Fruit fly (Drosophila melanogaster) whole organism, embryonic: ENCODE data around the gene CG13247.
A peak's percentile ranks its signal among the peaks of the same experiment; 100 is the strongest.

Experiments
- Awh ChIP-seq: fragments of 200-800 bp; sonication (Bioruptor generic); IDR thresholded peaks from 2 replicates; pipeline ENCODE4, ENCODE4 v1.3.6; 2022; ENCODE audit warnings: missing biosample characterization, missing genetic modification characterization
- BtbVII ChIP-seq: fragments of 200-800 bp; sonication (Bioruptor generic); optimal IDR thresholded peaks from 3 replicates; lab custom pipeline; 2017; ENCODE audit warnings: missing biosample characterization, mild to moderate bottlenecking, missing genetic modification characterization
- CG10147 ChIP-seq: fragments of 200-800 bp; sonication (Bioruptor generic); optimal IDR thresholded peaks from 2 replicates; lab custom pipeline; 2019; ENCODE audit warnings: missing biosample characterization, mild to moderate bottlenecking, missing genetic modification characterization, moderate library complexity
- CG10267 ChIP-seq: fragments of 200-800 bp; sonication (Bioruptor generic); optimal IDR thresholded peaks from 2 replicates; lab custom pipeline; 2018; ENCODE audit warnings: missing biosample characterization, mild to moderate bottlenecking, missing genetic modification characterization, moderate library complexity
- CG10321 ChIP-seq: fragments of 200-800 bp; sonication (Bioruptor generic); IDR thresholded peaks from 2 replicates; pipeline ENCODE4 v1.3.6; 2022; ENCODE audit warnings: missing biosample characterization, missing genetic modification characterization
- CG10654 ChIP-seq: fragments of 200-800 bp; sonication (Bioruptor generic); optimal IDR thresholded peaks from 2 replicates; lab custom pipeline; 2016; ENCODE audit warnings: missing biosample characterization, missing genetic modification characterization
- CG11723 ChIP-seq: fragments of 200-800 bp; sonication (Bioruptor generic); optimal IDR thresholded peaks from 2 replicates; lab custom pipeline; 2017; ENCODE audit warnings: missing biosample characterization, mild to moderate bottlenecking, missing genetic modification characterization
- CG12104 ChIP-seq: fragments of 200-800 bp; sonication (Bioruptor generic); optimal IDR thresholded peaks from 3 replicates; lab custom pipeline; 2016; ENCODE audit warnings: missing biosample characterization, missing genetic modification characterization
- CG12219 ChIP-seq: fragments of 200-800 bp; sonication (Bioruptor generic); optimal IDR thresholded peaks from 3 replicates; lab custom pipeline; 2018; ENCODE audit warnings: missing biosample characterization, mild to moderate bottlenecking, missing genetic modification characterization
- CG13624 ChIP-seq: fragments of 200-800 bp; sonication (Bioruptor generic); optimal IDR thresholded peaks from 2 replicates; lab custom pipeline; 2016; ENCODE audit warnings: missing biosample characterization, missing genetic modification characterization
- CG13894 ChIP-seq: fragments of 200-800 bp; sonication (Bioruptor generic); optimal IDR thresholded peaks from 3 replicates; lab custom pipeline; 2018; ENCODE audit warnings: missing biosample characterization, mild to moderate bottlenecking, missing genetic modification characterization, moderate library complexity
- CG14667 ChIP-seq: fragments of 200-800 bp; sonication (Bioruptor generic); IDR thresholded peaks from 2 replicates; pipeline ENCODE4 v1.3.6; 2022; ENCODE audit warnings: missing biosample characterization, missing genetic modification characterization
- CG14710 ChIP-seq: fragments of 200-800 bp; sonication (Bioruptor generic); optimal IDR thresholded peaks from 3 replicates; lab custom pipeline; 2019; ENCODE audit warnings: missing biosample characterization, mild to moderate bottlenecking, missing genetic modification characterization, moderate library complexity
- CG15601 ChIP-seq: fragments of 200-800 bp; sonication (Bioruptor generic); optimal IDR thresholded peaks from 3 replicates; lab custom pipeline; 2019; ENCODE audit warnings: missing biosample characterization, mild to moderate bottlenecking, missing genetic modification characterization, moderate library complexity
- CG16779 ChIP-seq: fragments of 200-800 bp; sonication (Bioruptor generic); IDR thresholded peaks from 2 replicates; pipeline ENCODE4 v1.3.6; 2022; ENCODE audit warnings: missing biosample characterization, missing genetic modification characterization
- CG17186 ChIP-seq: fragments of 200-800 bp; sonication (Bioruptor generic); optimal IDR thresholded peaks from 3 replicates; lab custom pipeline; 2017; ENCODE audit warnings: missing biosample characterization, missing genetic modification reagents, missing genetic modification characterization
- CG17328 ChIP-seq: fragments of 200-800 bp; sonication (Bioruptor generic); IDR thresholded peaks from 2 replicates; pipeline ENCODE4 v1.3.6; 2022; ENCODE audit warnings: missing biosample characterization, missing genetic modification characterization
- CG18599 ChIP-seq: fragments of 200-800 bp; sonication (Bioruptor generic); optimal IDR thresholded peaks from 3 replicates; lab custom pipeline; 2017; ENCODE audit warnings: missing biosample characterization, missing genetic modification characterization, mild to moderate bottlenecking, moderate library complexity, missing genetic modification reagents
- CG2712 ChIP-seq: fragments of 200-800 bp; optimal IDR thresholded peaks from 3 replicates; lab custom pipeline; 2019; ENCODE audit warnings: missing biosample characterization, mild to moderate bottlenecking, missing genetic modification characterization, moderate library complexity
- CG2889 ChIP-seq: fragments of 200-800 bp; sonication (Bioruptor generic); IDR thresholded peaks from 3 replicates; pipeline ENCODE4 v1.3.6; 2022; ENCODE audit warnings: missing biosample characterization, missing genetic modification characterization
- CG31388 ChIP-seq: fragments of 200-800 bp; sonication (Bioruptor generic); optimal IDR thresholded peaks from 2 replicates; lab custom pipeline; 2016; ENCODE audit warnings: missing biosample characterization, missing genetic modification characterization
- CG34376 ChIP-seq: fragments of 200-800 bp; sonication (Bioruptor generic); optimal IDR thresholded peaks from 2 replicates; lab custom pipeline; 2018; ENCODE audit warnings: missing biosample characterization, mild to moderate bottlenecking, missing genetic modification characterization
- CG4854 ChIP-seq: fragments of 200-800 bp; sonication (Bioruptor generic); optimal IDR thresholded peaks from 2 replicates; lab custom pipeline; 2016; ENCODE audit warnings: missing biosample characterization, missing genetic modification characterization, inconsistent platforms
- CG7357 ChIP-seq: fragments of 200-800 bp; sonication (Bioruptor generic); IDR thresholded peaks from 3 replicates; pipeline ENCODE4 v1.3.6; 2022; ENCODE audit warnings: missing biosample characterization, missing genetic modification characterization
- CG7963 ChIP-seq: fragments of 200-800 bp; sonication (Bioruptor generic); IDR thresholded peaks from 3 replicates; pipeline ENCODE4 v1.3.6; 2022; ENCODE audit warnings: missing biosample characterization, missing genetic modification characterization; ENCODE audit not compliant: partially characterized antibody
- CrebB ChIP-seq: fragments of 200-800 bp; sonication (Bioruptor generic); optimal IDR thresholded peaks from 3 replicates; lab custom pipeline; 2018; ENCODE audit warnings: missing biosample characterization, mild to moderate bottlenecking, missing genetic modification characterization
- Deaf1 ChIP-seq: fragments of 200-800 bp; optimal IDR thresholded peaks from 3 replicates; lab custom pipeline; 2019; ENCODE audit warnings: missing biosample characterization, mild to moderate bottlenecking, missing genetic modification characterization, moderate library complexity
- Dek ChIP-seq: fragments of 200-800 bp; sonication (Bioruptor generic); optimal IDR thresholded peaks from 3 replicates; lab custom pipeline; 2019; ENCODE audit warnings: missing biosample characterization, mild to moderate bottlenecking, missing genetic modification characterization, moderate library complexity
- Dip2 ChIP-seq: fragments of 200-800 bp; sonication (Bioruptor generic); IDR thresholded peaks from 2 replicates; pipeline ENCODE4 v1.3.6; 2022; ENCODE audit warnings: missing biosample characterization, missing genetic modification characterization
- E2f2 ChIP-seq: fragments of 200-800 bp; sonication (Bioruptor generic); IDR thresholded peaks from 2 replicates; pipeline ENCODE4 v1.3.6; 2022; ENCODE audit warnings: missing biosample characterization, missing genetic modification characterization
- ERR ChIP-seq: fragments of 200-800 bp; sonication (Bioruptor generic); optimal IDR thresholded peaks from 2 replicates; lab custom pipeline; 2016; ENCODE audit warnings: missing biosample characterization, missing genetic modification characterization
- Gug ChIP-seq: fragments of 200-800 bp; sonication (Bioruptor generic); IDR thresholded peaks from 4 replicates; pipeline ENCODE4 v1.3.6; 2022; ENCODE audit warnings: missing biosample characterization, missing genetic modification characterization
- Hr78 ChIP-seq, 2 experiments: fragments of 200-800 bp in 1 of 2; fragments of >200 bp in 1 of 2; sonication (Bioruptor generic) in 1 of 2; optimal IDR thresholded peaks; 2 replicates each; lab custom pipeline; 2017 to 2019; ENCODE audit warnings: missing biosample characterization in 2 of 2, missing genetic modification characterization in 2 of 2, mild to moderate bottlenecking in 1 of 2, moderate library complexity in 1 of 2
- Mad ChIP-seq: fragments of 200-800 bp; sonication (Bioruptor generic); optimal IDR thresholded peaks from 2 replicates; lab custom pipeline; 2016; ENCODE audit warnings: missing biosample characterization, missing genetic modification characterization
- Nf-YB ChIP-seq: fragments of 200-800 bp; sonication (Bioruptor generic); optimal IDR thresholded peaks from 3 replicates; lab custom pipeline; 2019; ENCODE audit warnings: missing biosample characterization, mild to moderate bottlenecking, missing genetic modification characterization, moderate library complexity
- dysf ChIP-seq: fragments of 200-800 bp; sonication (Bioruptor generic); IDR thresholded peaks from 3 replicates; pipeline ENCODE4 v1.3.6; 2022; ENCODE audit warnings: missing biosample characterization, missing genetic modification characterization
- fd102C ChIP-seq: fragments of 200-800 bp; sonication (Bioruptor generic); optimal IDR thresholded peaks from 2 replicates; lab custom pipeline; 2018; ENCODE audit warnings: missing biosample characterization, mild to moderate bottlenecking, missing genetic modification characterization, moderate library complexity
- inv ChIP-seq: fragments of 200-800 bp; sonication (Bioruptor generic); IDR thresholded peaks from 2 replicates; pipeline ENCODE4 v1.3.6; 2022; ENCODE audit warnings: missing biosample characterization, missing genetic modification characterization; ENCODE audit not compliant: partially characterized antibody
- lilli ChIP-seq: fragments of 200-800 bp; sonication (Bioruptor generic); optimal IDR thresholded peaks from 3 replicates; lab custom pipeline; 2016; ENCODE audit warnings: missing biosample characterization, missing genetic modification characterization
- luna ChIP-seq: fragments of 200-800 bp; sonication (Bioruptor generic); optimal IDR thresholded peaks from 2 replicates; lab custom pipeline; 2016; ENCODE audit warnings: missing biosample characterization, missing genetic modification characterization
- mirr ChIP-seq: fragments of 200-800 bp; sonication (Bioruptor generic); optimal IDR thresholded peaks from 3 replicates; lab custom pipeline; 2018; ENCODE audit warnings: missing biosample characterization, mild to moderate bottlenecking, missing genetic modification characterization
- rib ChIP-seq: fragments of 200-800 bp; sonication (Bioruptor generic); IDR thresholded peaks from 2 replicates; pipeline ENCODE4 v1.3.6; 2022; ENCODE audit warnings: missing biosample characterization, missing genetic modification characterization
- schlank ChIP-seq: fragments of 200-800 bp; sonication (Bioruptor generic); optimal IDR thresholded peaks from 2 replicates; lab custom pipeline; 2018; ENCODE audit warnings: missing biosample characterization, mild to moderate bottlenecking, missing genetic modification characterization
- sd ChIP-seq: fragments of 200-800 bp; sonication (Bioruptor generic); optimal IDR thresholded peaks from 3 replicates; lab custom pipeline; 2018; ENCODE audit warnings: missing biosample characterization, mild to moderate bottlenecking, missing genetic modification characterization, moderate library complexity
- ttk ChIP-seq: fragments of 200-800 bp; sonication (Bioruptor generic); IDR thresholded peaks from 2 replicates; pipeline ENCODE4 v2.1.2; 2022; ENCODE audit warnings: missing biosample characterization, missing genetic modification characterization
- twi ChIP-seq: fragments of 200-800 bp; optimal IDR thresholded peaks from 2 replicates; lab custom pipeline; 2019; ENCODE audit warnings: missing biosample characterization, mild to moderate bottlenecking, missing genetic modification characterization, moderate library complexity
- wdn ChIP-seq: fragments of 200-800 bp; sonication (Bioruptor generic); IDR thresholded peaks from 2 replicates; pipeline ENCODE4 v1.3.6; 2022; ENCODE audit warnings: missing biosample characterization, missing genetic modification characterization
- wek ChIP-seq: fragments of 200-800 bp; sonication (Bioruptor generic); optimal IDR thresholded peaks from 3 replicates; lab custom pipeline; 2018; ENCODE audit warnings: missing biosample characterization, mild to moderate bottlenecking, missing genetic modification characterization, moderate library complexity
- zen2 ChIP-seq: fragments of 200-800 bp; sonication (Bioruptor generic); IDR thresholded peaks from 3 replicates; pipeline ENCODE4 v1.3.6; 2022; ENCODE audit warnings: missing biosample characterization, missing genetic modification characterization; ENCODE audit not compliant: partially characterized antibody

CG13247 gene

DNA sequence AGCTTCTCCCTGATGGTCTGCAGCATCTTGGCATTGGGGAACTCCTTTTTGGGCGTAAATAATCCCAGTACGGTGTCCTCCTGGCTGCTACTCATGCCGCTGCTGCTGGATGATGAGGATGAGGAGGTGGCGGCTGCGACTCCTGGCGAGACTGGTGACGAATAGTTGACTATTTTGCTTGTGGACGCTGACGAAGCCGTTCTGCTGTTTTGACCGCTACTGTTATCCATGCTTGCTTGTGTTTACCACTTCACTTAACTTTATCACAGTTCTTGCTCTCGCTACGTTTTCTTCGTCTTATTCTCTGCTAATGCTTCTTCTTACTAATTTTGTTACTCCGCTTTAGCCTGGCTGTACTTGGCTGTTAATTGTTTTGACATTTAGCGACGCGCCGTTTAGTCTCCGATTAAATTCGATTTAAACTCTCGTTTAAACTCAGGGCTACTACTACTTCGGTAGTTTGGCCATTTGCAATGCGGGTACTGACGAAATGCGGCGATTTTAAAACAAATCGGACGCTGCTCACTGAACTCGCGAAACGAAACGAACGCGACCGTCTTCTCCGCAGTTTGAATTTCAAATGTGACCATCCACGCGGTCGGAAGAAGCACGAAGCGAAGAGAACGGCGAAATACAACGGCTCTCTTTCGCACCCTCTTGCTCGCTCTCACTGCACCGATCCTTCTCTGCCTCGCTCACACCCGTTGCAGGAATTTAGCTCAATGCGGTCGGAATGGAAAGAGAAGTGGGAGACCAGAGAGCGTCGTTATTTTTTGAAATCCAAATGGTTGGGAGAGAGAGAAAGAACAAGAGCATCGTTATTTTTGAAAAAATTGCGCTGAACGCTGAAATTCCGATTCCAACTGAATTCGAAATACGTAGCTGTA lies 31.2 kb downstream of the CG13247 start, which contains the start of gene trbl (continued):
- TF ChIP-seq Gug, result no peak
- TF ChIP-seq E2f2, result peak; percentile 60
- TF ChIP-seq Mad (GFP tag; lab: Kevin White, UChicago), result no peak
- no peak for TF ChIP-seq CG10654 (GFP tag; lab: Kevin White, UChicago)
- TF ChIP-seq CG12104 (GFP tag; lab: Kevin White, UChicago), result no peak
- no peak for TF ChIP-seq CG14667 (GFP tag; lab: Robert Waterston, UW)
- TF ChIP-seq ERR (GFP tag; lab: Kevin White, UChicago), result no peak
- TF ChIP-seq CG7963, result peak; percentile 80; the same call in 2 of the 3 replicates
- peak; percentile 49 for TF ChIP-seq CrebB
- TF ChIP-seq dysf, result no peak
- peak; percentile 27 for TF ChIP-seq wek (GFP tag; lab: Kevin White, UChicago)
- TF ChIP-seq CG12219 (GFP tag; lab: Kevin White, UChicago), result peak; percentile 18
- TF ChIP-seq zen2 (GFP tag; lab: Robert Waterston, UW), result no peak; the same call in 2 of the 3 replicates
- no peak for TF ChIP-seq inv
- TF ChIP-seq fd102C (GFP tag; lab: Kevin White, UChicago), result peak; percentile 26
- TF ChIP-seq CG10321 (GFP tag; lab: Robert Waterston, UW), result no peak
- peak; percentile 59; the same call in 1 of the 2 replicates for TF ChIP-seq rib (GFP tag; lab: Robert Waterston, UW)
- TF ChIP-seq Awh, result no peak
- peak; percentile 94 for TF ChIP-seq Deaf1 (tag; lab: Kevin White, UChicago)
- no peak for TF ChIP-seq CG10147 (GFP tag; lab: Kevin White, UChicago)
- no peak for TF ChIP-seq CG16779 (GFP tag; lab: Robert Waterston, UW)
- TF ChIP-seq Hr78 (GFP tag; optimal IDR thresholded peaks at IDR 0.05; lab: Kevin White, UChicago), result peak in 1 of 2 experiments; percentile 44
- peak; percentile 79 for TF ChIP-seq CG13894
- peak; percentile 68 for TF ChIP-seq CG34376
- TF ChIP-seq Dip2 (GFP tag; lab: Robert Waterston, UW), result no peak
- peak; percentile 33 for TF ChIP-seq Nf-YB (GFP tag; lab: Kevin White, UChicago)
- no peak for TF ChIP-seq CG31388 (GFP tag; lab: Kevin White, UChicago)
- TF ChIP-seq sd, result peak; percentile 99
- TF ChIP-seq schlank (tag; lab: Kevin White, UChicago), result no peak
- TF ChIP-seq CG17328 (GFP tag; lab: Robert Waterston, UW), result no peak
- peak; percentile 8 for TF ChIP-seq lilli
- no peak for TF ChIP-seq luna (GFP tag; lab: Kevin White, UChicago)
- peak; percentile 25 for TF ChIP-seq CG11723
- no peak for TF ChIP-seq CG2889
- no peak for TF ChIP-seq Dek (tag; lab: Kevin White, UChicago)
- peak; percentile 54 for TF ChIP-seq mirr
- peak; percentile 66 for TF ChIP-seq BtbVII (GFP tag; lab: Kevin White, UChicago)
- TF ChIP-seq wdn (GFP tag; lab: Robert Waterston, UW), result no peak
- TF ChIP-seq CG7357, result no peak
- TF ChIP-seq CG10267 (tag; lab: Kevin White, UChicago), result peak; percentile 53
- no peak for TF ChIP-seq CG15601 (tag; lab: Kevin White, UChicago)
- TF ChIP-seq CG17186 (GFP tag; lab: Kevin White, UChicago), result no peak
- peak; percentile 26 for TF ChIP-seq CG14710
- no peak for TF ChIP-seq CG4854
- TF ChIP-seq CG2712 (tag; lab: Kevin White, UChicago), result peak; percentile 36
- no peak for TF ChIP-seq CG18599 (GFP tag; lab: Kevin White, UChicago)
- no peak for TF ChIP-seq twi (tag; lab: Kevin White, UChicago)
- peak; percentile 69 for TF ChIP-seq CG13624 (GFP tag; lab: Kevin White, UChicago)
- TF ChIP-seq ttk (GFP tag; lab: Robert Waterston, UW), result no peak
